Worm (Caenorhabditis elegans): ENCODE results near the gene sta-2.

Gene sta-2

DNA sequence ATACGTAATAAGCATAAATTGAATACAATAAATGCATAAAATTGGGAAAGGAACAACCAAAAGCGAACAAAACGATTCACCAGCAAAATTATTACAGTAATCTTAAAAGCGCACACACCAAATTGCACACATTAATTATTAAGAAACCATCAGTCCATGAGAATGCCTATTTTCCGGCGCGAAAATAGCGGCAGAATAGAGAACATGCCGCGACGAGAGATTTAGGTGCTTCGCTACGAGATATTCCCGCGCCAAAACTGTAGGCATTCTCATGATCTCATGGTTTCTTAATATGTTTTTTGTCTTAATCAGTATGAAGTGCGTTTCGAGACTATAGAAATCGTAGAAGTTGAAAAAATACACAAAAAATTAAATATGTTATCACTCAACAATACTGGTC is 43.2 kb downstream of the sta-2 start:
- TF ChIP-seq mef-2 (tag; optimal IDR thresholded peaks at IDR 0.05) (no peak), nhr-76 (tag; optimal IDR thresholded peaks at IDR 0.05) (no peak), snu-23 (GFP tag; optimal IDR thresholded peaks at IDR 0.05) (no peak), ces-1 (GFP tag; optimal IDR thresholded peaks at IDR 0.05) (no peak), nhr-84 (tag; optimal IDR thresholded peaks at IDR 0.05) (no peak), C34B4.2 (tag; optimal IDR thresholded peaks at IDR 0.05) (no peak), nhr-85 (tag) (no peak), nhr-19 (GFP tag; conservative IDR thresholded peaks at IDR 0.05) (no peak)

DNA sequence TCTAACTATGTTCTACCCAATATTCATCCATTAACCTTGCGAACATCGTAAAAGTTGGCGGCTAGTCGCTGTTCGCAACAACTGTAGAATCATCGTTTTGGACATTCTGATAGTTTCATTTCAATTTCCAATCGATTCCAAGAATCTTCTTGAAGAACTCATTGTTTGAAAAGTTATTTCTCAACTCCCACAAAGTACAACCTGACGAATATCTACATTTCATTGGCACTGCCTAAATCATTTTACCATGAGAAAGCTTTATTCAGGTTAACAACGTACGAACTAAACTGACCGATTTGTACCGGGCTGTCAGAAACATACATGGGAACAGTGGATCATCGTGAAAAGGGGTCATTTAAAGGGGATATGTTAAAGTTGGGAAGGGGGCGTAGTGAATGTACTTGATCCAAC is 45.7 kb downstream of the sta-2 start, which contains the start of gene F46B6.6:
F46B6.6 (minus strand) TSS at position 148 of the 411 bp plus-strand sequence.
- TF ChIP-seq jun-1 (tag; optimal IDR thresholded peaks at IDR 0.05) (no peak), ztf-11 (tag; optimal IDR thresholded peaks at IDR 0.05) (peak in 1 of 2 experiments; percentile 5), ama-1 (optimal IDR thresholded peaks at IDR 0.05) (peak; percentile 70), nhr-47 (tag; optimal IDR thresholded peaks at IDR 0.05) (peak; percentile 15), elt-2 (tag; optimal IDR thresholded peaks at IDR 0.05) (peak; percentile 1), efl-1 (optimal IDR thresholded peaks at IDR 0.05) (peak in 1 of 2 experiments; percentile 1), efl-1 (GFP tag; optimal IDR thresholded peaks at IDR 0.05 in 1 of 2) (peak in 1 of 2 experiments; percentile 88), fkh-8 (tag; optimal IDR thresholded peaks at IDR 0.05) (no peak), nhr-85 (tag) (peak; percentile 39), nhr-90 (tag; optimal IDR thresholded peaks at IDR 0.05; ENCODE audit: poor library complexity) (peak; percentile 7)

- TF ChIP-seq mab-9 (GFP tag; IDR thresholded peaks at IDR 0.05) (peak; percentile 92), fkh-8 (tag; optimal IDR thresholded peaks at IDR 0.05) (peak; percentile 99), nhr-12 (tag; optimal IDR thresholded peaks at IDR 0.05) (no peak), nhr-90 (tag; optimal IDR thresholded peaks at IDR 0.05; ENCODE audit: poor library complexity) (peak; percentile 98), aly-2 (tag; optimal IDR thresholded peaks at IDR 0.05) (peak; percentile 62), nhr-84 (tag; optimal IDR thresholded peaks at IDR 0.05) (no peak), lin-14 (GFP tag; optimal IDR thresholded peaks at IDR 0.05) (peak; percentile 100), mdl-1 (tag; optimal IDR thresholded peaks at IDR 0.05) (peak; percentile 59 to 100), zip-4 (GFP tag; optimal IDR thresholded peaks at IDR 0.05) (peak; percentile 82), nhr-237 (tag; optimal IDR thresholded peaks at IDR 0.05) (peak; percentile 74), swsn-7 (tag; optimal IDR thresholded peaks at IDR 0.05) (peak; percentile 98), Y116A8C.19 (tag; optimal IDR thresholded peaks at IDR 0.05; ENCODE audit: borderline replicate concordance) (no peak), F16B12.6 (tag; optimal IDR thresholded peaks at IDR 0.05) (peak; percentile 69), xbp-1 (tag; optimal IDR thresholded peaks at IDR 0.05) (peak; percentile 98), hpl-2 (GFP tag; optimal IDR thresholded peaks at IDR 0.05) (peak; percentile 86), hlh-4 (tag; optimal IDR thresholded peaks at IDR 0.05) (no peak), ceh-8 (GFP tag; optimal IDR thresholded peaks at IDR 0.05) (peak; percentile 93), irx-1 (tag; optimal IDR thresholded peaks at IDR 0.05) (peak; percentile 97), fkh-4 (tag; optimal IDR thresholded peaks at IDR 0.05; ENCODE audit: borderline replicate concordance) (peak; percentile 58), fos-1 (tag; optimal IDR thresholded peaks at IDR 0.05) (peak; percentile 82), ama-1 (optimal IDR thresholded peaks at IDR 0.05) (peak; percentile 72), unc-98 (GFP tag; IDR thresholded peaks at IDR 0.05) (peak; percentile 87), nhr-47 (tag; optimal IDR thresholded peaks at IDR 0.05) (peak; percentile 99), nhr-71 (tag; optimal IDR thresholded peaks at IDR 0.05) (peak; percentile 100), ces-1 (GFP tag; optimal IDR thresholded peaks at IDR 0.05) (no peak), nhr-85 (tag) (peak; percentile 99), elt-3 (tag; optimal IDR thresholded peaks at IDR 0.05) (peak in 3 of 6 experiments; percentile 41 to 97 (median 85)), skn-1 (tag; optimal IDR thresholded peaks at IDR 0.05) (peak; percentile 90), hlh-17 (GFP tag; optimal IDR thresholded peaks at IDR 0.05; ENCODE audit: borderline replicate concordance) (no peak), C16A3.4 (tag; optimal IDR thresholded peaks at IDR 0.05) (peak; percentile 97), fkh-10 (GFP tag; optimal IDR thresholded peaks at IDR 0.05) (peak; percentile 71), ztf-4 (tag; optimal IDR thresholded peaks at IDR 0.05) (peak; percentile 95), nhr-19 (GFP tag; conservative IDR thresholded peaks at IDR 0.05) (peak; percentile 99), isw-1 (GFP tag; IDR thresholded peaks at IDR 0.05) (peak; percentile 96), rnt-1 (tag; optimal IDR thresholded peaks at IDR 0.05) (peak; percentile 97), ceh-63 (GFP tag; optimal IDR thresholded peaks at IDR 0.05) (no peak), ceh-90 (tag; optimal IDR thresholded peaks at IDR 0.05) (no peak), egl-13 (tag; optimal IDR thresholded peaks at IDR 0.05) (peak; percentile 95), ceh-88 (GFP tag; IDR thresholded peaks at IDR 0.05) (peak; percentile 94)
Observed at ce11 chrV:9789657-9790261, 48.8 kb downstream of the sta-2 start, which contains the start of gene ztf-7. ztf-7 (minus strand) TSS chrV:9789707.

All from whole organism, L1 larva.